Fruit fly (Drosophila melanogaster) whole organism, embryonic: ENCODE results near the gene CG33258.

Experiments used
- B-H1 ChIP-seq: fragments of 200-800 bp; sonication (Bioruptor generic); IDR thresholded peaks from 3 replicates; pipeline ENCODE4 v1.3.6; 2022; ENCODE audit warnings: missing biosample characterization, missing genetic modification characterization
- CG11560 ChIP-seq: fragments of 200-800 bp; sonication (Bioruptor generic); IDR thresholded peaks from 3 replicates; pipeline ENCODE4 v1.3.6; 2022; ENCODE audit warnings: missing biosample characterization, missing genetic modification characterization
- CG12104 ChIP-seq: fragments of 200-800 bp; sonication (Bioruptor generic); optimal IDR thresholded peaks from 3 replicates; lab custom pipeline; 2016; ENCODE audit warnings: missing biosample characterization, missing genetic modification characterization
- CG12299 ChIP-seq: fragments of 200-800 bp; sonication (Bioruptor generic); optimal IDR thresholded peaks from 2 replicates; lab custom pipeline; 2018; ENCODE audit warnings: missing biosample characterization, mild to moderate bottlenecking, missing genetic modification characterization
- CG15479 ChIP-seq: fragments of 200-800 bp; sonication (Bioruptor generic); optimal IDR thresholded peaks from 3 replicates; lab custom pipeline; 2019; ENCODE audit warnings: missing biosample characterization, mild to moderate bottlenecking, missing genetic modification characterization, moderate library complexity
- CG17385 ChIP-seq: fragments of 200-800 bp; sonication (Bioruptor generic); optimal IDR thresholded peaks from 3 replicates; lab custom pipeline; 2018; ENCODE audit warnings: missing biosample characterization, mild to moderate bottlenecking, missing genetic modification characterization
- CG42726 ChIP-seq: fragments of 200-800 bp; sonication (Bioruptor generic); IDR thresholded peaks from 2 replicates; pipeline ENCODE4 v1.3.6; 2022; ENCODE audit warnings: missing biosample characterization, missing genetic modification characterization; ENCODE audit not compliant: partially characterized antibody
- CG4820 ChIP-seq: fragments of 200-800 bp; sonication (Bioruptor generic); optimal IDR thresholded peaks from 3 replicates; lab custom pipeline; 2016; ENCODE audit warnings: missing biosample characterization, missing genetic modification characterization
- CG4854 ChIP-seq: fragments of 200-800 bp; sonication (Bioruptor generic); optimal IDR thresholded peaks from 2 replicates; lab custom pipeline; 2016; ENCODE audit warnings: missing biosample characterization, missing genetic modification characterization, inconsistent platforms
- CG6683 ChIP-seq: fragments of 200-800 bp; sonication (Bioruptor generic); optimal IDR thresholded peaks from 2 replicates; lab custom pipeline; 2017; ENCODE audit warnings: missing biosample characterization, mild to moderate bottlenecking, missing genetic modification characterization, missing genetic modification reagents
- CG6813 ChIP-seq: fragments of 200-800 bp; sonication (Bioruptor generic); optimal IDR thresholded peaks from 2 replicates; lab custom pipeline; 2017; ENCODE audit warnings: missing biosample characterization, missing genetic modification characterization, mild to moderate bottlenecking, moderate library complexity, missing genetic modification reagents
- CG7556 ChIP-seq: fragments of 200-800 bp; sonication (Bioruptor generic); optimal IDR thresholded peaks from 2 replicates; lab custom pipeline; 2017; ENCODE audit warnings: missing biosample characterization, mild to moderate bottlenecking, missing genetic modification characterization
- CG9727 ChIP-seq: fragments of 200-800 bp; sonication (Bioruptor generic); optimal IDR thresholded peaks from 3 replicates; lab custom pipeline; 2017; ENCODE audit warnings: missing biosample characterization, mild to moderate bottlenecking, missing genetic modification characterization
- CG9797 ChIP-seq: fragments of 200-800 bp; sonication (Bioruptor generic); optimal IDR thresholded peaks from 3 replicates; lab custom pipeline; 2018; ENCODE audit warnings: missing biosample characterization, mild to moderate bottlenecking, missing genetic modification characterization
- CHES-1-like ChIP-seq: fragments of 200-800 bp; sonication (Bioruptor generic); optimal IDR thresholded peaks from 2 replicates; lab custom pipeline; 2016; ENCODE audit warnings: missing biosample characterization, missing genetic modification characterization
- Chrac-16 ChIP-seq: fragments of 200-800 bp; sonication (Bioruptor generic); optimal IDR thresholded peaks from 3 replicates; lab custom pipeline; 2016; ENCODE audit warnings: missing biosample characterization, missing genetic modification characterization
- Drgx ChIP-seq: fragments of 200-800 bp; sonication (Bioruptor generic); IDR thresholded peaks from 2 replicates; pipeline ENCODE4 v1.3.6; 2022; ENCODE audit warnings: missing biosample characterization, missing genetic modification characterization
- Eip74EF ChIP-seq, 2 experiments: fragments of 200-800 bp in 1 of 2; fragments of >200 bp in 1 of 2; sonication (Bioruptor generic) in 1 of 2; optimal IDR thresholded peaks; 2 replicates each; lab custom pipeline; 2017 to 2019; ENCODE audit warnings: missing biosample characterization in 2 of 2, missing genetic modification characterization in 2 of 2, mild to moderate bottlenecking in 1 of 2, moderate library complexity in 1 of 2
- Elba2 ChIP-seq: fragments of 200-800 bp; sonication (Bioruptor generic); optimal IDR thresholded peaks from 3 replicates; lab custom pipeline; 2016; ENCODE audit warnings: missing biosample characterization, missing genetic modification characterization
- Gsc ChIP-seq: fragments of 200-800 bp; sonication (Bioruptor generic); IDR thresholded peaks from 2 replicates; pipeline ENCODE4 v1.3.6; 2022; ENCODE audit warnings: missing biosample characterization, missing genetic modification characterization
- Hsf ChIP-seq: fragments of 200-800 bp; sonication (Bioruptor generic); optimal IDR thresholded peaks from 3 replicates; lab custom pipeline; 2016; ENCODE audit warnings: missing biosample characterization, missing genetic modification characterization
- NC2α ChIP-seq: fragments of 200-800 bp; sonication (Bioruptor generic); optimal IDR thresholded peaks from 2 replicates; lab custom pipeline; 2016; ENCODE audit warnings: missing biosample characterization, missing genetic modification characterization
- NK7.1 ChIP-seq: fragments of 200-800 bp; sonication (Bioruptor generic); optimal IDR thresholded peaks from 3 replicates; lab custom pipeline; 2016; ENCODE audit warnings: missing biosample characterization, missing genetic modification characterization
- Opbp ChIP-seq: fragments of 200-800 bp; sonication (Bioruptor generic); IDR thresholded peaks from 3 replicates; pipeline ENCODE4 v1.3.6; 2022; ENCODE audit warnings: missing biosample characterization, missing genetic modification characterization; ENCODE audit not compliant: partially characterized antibody
- Side ChIP-seq: fragments of 200-800 bp; sonication (Bioruptor generic); optimal IDR thresholded peaks from 2 replicates; lab custom pipeline; 2016; ENCODE audit warnings: missing biosample characterization, missing genetic modification characterization
- Sry-δ ChIP-seq: fragments of 200-800 bp; sonication (Bioruptor generic); optimal IDR thresholded peaks from 2 replicates; lab custom pipeline; 2016; ENCODE audit warnings: missing biosample characterization, missing genetic modification characterization
- Vsx1 ChIP-seq: fragments of 200-800 bp; sonication (Bioruptor generic); optimal IDR thresholded peaks from 2 replicates; lab custom pipeline; 2017; ENCODE audit warnings: missing biosample characterization, mild to moderate bottlenecking, missing genetic modification characterization, missing genetic modification reagents
- YL-1 ChIP-seq: fragments of 200-800 bp; sonication (Bioruptor generic); optimal IDR thresholded peaks from 3 replicates; lab custom pipeline; 2017; ENCODE audit warnings: missing biosample characterization, mild to moderate bottlenecking, missing genetic modification characterization
- aop ChIP-seq: fragments of 200-800 bp; sonication (Bioruptor generic); IDR thresholded peaks from 2 replicates; pipeline ENCODE4 v1.3.6; 2022; ENCODE audit warnings: missing biosample characterization, missing genetic modification characterization
- bab2 ChIP-seq: fragments of 200-800 bp; sonication (Bioruptor generic); optimal IDR thresholded peaks from 2 replicates; lab custom pipeline; 2016; ENCODE audit warnings: missing biosample characterization, missing genetic modification characterization
- ci ChIP-seq: fragments of 200-800 bp; sonication (Bioruptor generic); IDR thresholded peaks from 3 replicates; pipeline ENCODE4 v1.3.6; 2022; ENCODE audit warnings: missing biosample characterization, missing genetic modification characterization
- dm ChIP-seq: fragments of 200-800 bp; sonication (Bioruptor generic); optimal IDR thresholded peaks from 3 replicates; lab custom pipeline; 2016; ENCODE audit warnings: missing biosample characterization, missing genetic modification characterization
- fd3F ChIP-seq: fragments of 200-800 bp; sonication (Bioruptor generic); optimal IDR thresholded peaks from 2 replicates; lab custom pipeline; 2018; ENCODE audit warnings: missing biosample characterization, mild to moderate bottlenecking, missing genetic modification characterization, moderate library complexity
- insv ChIP-seq, 2 experiments: fragments of 200-800 bp; sonication (Bioruptor generic); optimal IDR thresholded peaks; 3 replicates each; lab custom pipeline; 2016 to 2018; ENCODE audit warnings: missing biosample characterization in 2 of 2, missing genetic modification characterization in 2 of 2
- klu ChIP-seq: fragments of 200-800 bp; sonication (Bioruptor generic); IDR thresholded peaks from 2 replicates; pipeline ENCODE4 v1.3.6; 2022; ENCODE audit warnings: missing biosample characterization, missing genetic modification characterization
- kni ChIP-seq: fragments of 200-800 bp; sonication (Bioruptor generic); optimal IDR thresholded peaks from 3 replicates; lab custom pipeline; 2017; ENCODE audit warnings: mild to moderate bottlenecking, missing biosample characterization, missing genetic modification reagents, missing genetic modification characterization
- knrl ChIP-seq: fragments of 200-800 bp; sonication (Bioruptor generic); IDR thresholded peaks from 3 replicates; pipeline ENCODE4 v1.3.6; 2022; ENCODE audit warnings: missing biosample characterization, missing genetic modification characterization; ENCODE audit not compliant: partially characterized antibody
- nau ChIP-seq: fragments of 200-800 bp; sonication (Bioruptor generic); optimal IDR thresholded peaks from 3 replicates; lab custom pipeline; 2017; ENCODE audit warnings: missing biosample characterization, mild to moderate bottlenecking, missing genetic modification characterization, missing genetic modification reagents
- pan ChIP-seq, 4 experiments: fragments of >200 bp in 3 of 4; fragments of 200-800 bp in 1 of 4; sonication (Bioruptor generic) in 1 of 4; optimal IDR thresholded peaks in 3 of 4; IDR thresholded peaks in 1 of 4; 2 replicates each; pipeline versions ENCODE4 v1.3.6 to Lab custom; 2017 to 2022; ENCODE audit warnings: missing biosample characterization in 2 of 4, missing genetic modification characterization in 2 of 4, mixed read lengths in 1 of 4
- pita ChIP-seq: fragments of 200-800 bp; sonication (Bioruptor generic); optimal IDR thresholded peaks from 2 replicates; lab custom pipeline; 2017; ENCODE audit warnings: missing biosample characterization, mild to moderate bottlenecking, missing genetic modification characterization
- psq ChIP-seq: fragments of 200-800 bp; sonication (Bioruptor generic); optimal IDR thresholded peaks from 2 replicates; lab custom pipeline; 2017; ENCODE audit warnings: missing biosample characterization, missing genetic modification characterization
- ranshi ChIP-seq: fragments of 200-800 bp; sonication (Bioruptor generic); IDR thresholded peaks from 2 replicates; pipeline ENCODE4 v1.3.6; 2022; ENCODE audit warnings: missing biosample characterization, missing genetic modification characterization
- ro ChIP-seq: fragments of 200-800 bp; sonication (Bioruptor generic); IDR thresholded peaks from 2 replicates; pipeline ENCODE4 v1.3.6; 2022; ENCODE audit warnings: missing biosample characterization, missing genetic modification characterization
- sd ChIP-seq: fragments of 200-800 bp; sonication (Bioruptor generic); optimal IDR thresholded peaks from 3 replicates; lab custom pipeline; 2018; ENCODE audit warnings: missing biosample characterization, mild to moderate bottlenecking, missing genetic modification characterization, moderate library complexity
- sr ChIP-seq: fragments of 200-800 bp; sonication (Bioruptor generic); IDR thresholded peaks from 3 replicates; pipeline ENCODE4 v1.3.6; 2022; ENCODE audit warnings: missing biosample characterization, missing genetic modification characterization
- usp ChIP-seq: fragments of >200 bp; optimal IDR thresholded peaks from 2 replicates; lab custom pipeline; 2017; ENCODE audit warnings: missing biosample characterization, missing genetic modification characterization
- yki ChIP-seq: fragments of >200 bp; optimal IDR thresholded peaks from 3 replicates; lab custom pipeline; 2018
- zf30C ChIP-seq: fragments of 200-800 bp; sonication (Bioruptor generic); optimal IDR thresholded peaks from 3 replicates; lab custom pipeline; 2018; ENCODE audit warnings: missing biosample characterization, mild to moderate bottlenecking, missing genetic modification characterization

CG33258 gene

DNA sequence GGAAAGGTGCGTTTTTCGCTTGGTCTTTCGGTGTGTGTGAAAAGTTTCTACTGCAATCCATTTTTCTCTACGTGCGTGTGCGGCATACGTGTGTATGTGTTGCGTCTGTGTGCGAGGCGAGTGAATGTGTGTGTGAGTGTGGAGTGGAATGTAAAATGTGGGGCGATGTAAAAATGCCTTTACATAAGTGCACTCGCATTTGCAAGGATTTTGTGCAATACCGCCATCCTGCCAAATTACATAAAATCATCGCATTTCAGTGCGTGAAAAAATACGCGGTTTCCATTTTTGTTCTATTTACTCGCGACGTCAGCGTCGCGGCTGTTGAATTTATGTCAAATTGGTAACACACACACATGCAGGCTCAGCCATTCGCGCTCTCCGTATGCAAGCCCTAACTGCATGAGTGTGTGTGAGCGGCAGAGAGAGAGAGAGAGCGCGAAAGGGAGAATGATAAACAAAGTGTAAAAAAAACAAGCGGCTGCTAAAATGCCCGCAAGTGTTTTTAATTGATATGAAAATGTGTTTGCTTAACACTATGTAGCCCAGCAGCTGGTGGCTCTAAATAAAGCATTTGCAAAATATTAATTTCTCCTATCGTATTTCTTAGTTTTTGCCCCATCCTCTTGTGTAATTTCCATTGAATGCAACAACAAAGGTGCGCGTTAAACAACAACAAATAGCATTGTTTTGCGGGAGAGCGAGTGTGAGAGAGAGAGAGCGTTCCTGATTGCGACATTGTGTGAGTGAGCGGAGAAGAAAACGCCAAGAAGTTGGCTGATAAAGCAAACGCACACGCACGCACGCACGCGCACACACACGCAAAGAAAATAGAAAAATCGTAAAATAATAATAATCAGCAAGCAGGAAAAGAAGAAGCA lies 30.0 kb upstream of the CG33258 start (continued):
- TF ChIP-seq kni (GFP tag; lab: Kevin White, UChicago), result peak; percentile 87
- TF ChIP-seq nau (GFP tag; lab: Kevin White, UChicago), result peak; percentile 41
- TF ChIP-seq sd (tag; lab: Kevin White, UChicago), result peak; percentile 90
- TF ChIP-seq Eip74EF (GFP tag; optimal IDR thresholded peaks at IDR 0.05; lab: Kevin White, UChicago), result peak; percentile 8 to 89
- TF ChIP-seq pan (optimal IDR thresholded peaks at IDR 0.05; lab: Kevin White, UChicago), result no peak
- peak in 1 of 2 experiments; percentile 59 for TF ChIP-seq pan (GFP tag; optimal IDR thresholded peaks at IDR 0.05 in 1 of 2, IDR thresholded peaks at IDR 0.05 in 1 of 2)
- peak; percentile 5 for TF ChIP-seq zf30C (GFP tag; lab: Kevin White, UChicago)
- no peak for TF ChIP-seq NC2α (GFP tag; lab: Kevin White, UChicago)
- no peak for TF ChIP-seq Gsc (GFP tag; lab: Robert Waterston, UW)
- TF ChIP-seq aop (GFP tag; lab: Robert Waterston, UW), result no peak
- TF ChIP-seq CG12104 (GFP tag; lab: Kevin White, UChicago), result peak; percentile 6
- no peak for TF ChIP-seq CG4820
- no peak for TF ChIP-seq CG9797
- TF ChIP-seq bab2 (GFP tag; lab: Kevin White, UChicago), result no peak
- TF ChIP-seq CG7556 (GFP tag; lab: Kevin White, UChicago), result peak; percentile 11
- no peak for TF ChIP-seq Side (GFP tag; lab: Kevin White, UChicago)
- TF ChIP-seq Drgx (GFP tag; lab: Robert Waterston, UW), result peak; percentile 22; the same call in 1 of the 2 replicates
- no peak for TF ChIP-seq pita (GFP tag; lab: Kevin White, UChicago)
- TF ChIP-seq ranshi (GFP tag; lab: Robert Waterston, UW), result no peak
- TF ChIP-seq Hsf (GFP tag; lab: Kevin White, UChicago), result no peak
- TF ChIP-seq CG11560 (tag; lab: Robert Waterston, UW), result no peak
- no peak for TF ChIP-seq NK7.1
- TF ChIP-seq CG17385 (GFP tag; lab: Kevin White, UChicago), result peak; percentile 87
- no peak for TF ChIP-seq Opbp (GFP tag; lab: Robert Waterston, UW)
- peak; percentile 19 for TF ChIP-seq CG12299
- peak; percentile 45 for TF ChIP-seq CG6813 (GFP tag; lab: Kevin White, UChicago)
- no peak for TF ChIP-seq fd3F (GFP tag; lab: Kevin White, UChicago)
- TF ChIP-seq dm, result no peak
- TF ChIP-seq YL-1 (GFP tag; lab: Kevin White, UChicago), result peak; percentile 12
- TF ChIP-seq Vsx1 (GFP tag; lab: Kevin White, UChicago), result peak; percentile 26
- TF ChIP-seq Sry-δ (GFP tag; lab: Kevin White, UChicago), result no peak
- no peak for TF ChIP-seq insv (GFP tag; optimal IDR thresholded peaks at IDR 0.05; lab: Kevin White, UChicago)
- TF ChIP-seq Chrac-16 (GFP tag; lab: Kevin White, UChicago), result no peak
- no peak for TF ChIP-seq usp (GFP tag; lab: Kevin White, UChicago)
- TF ChIP-seq ro (GFP tag; lab: Robert Waterston, UW), result no peak
- TF ChIP-seq psq (GFP tag; lab: Kevin White, UChicago), result peak; percentile 18
- peak; percentile 84 for TF ChIP-seq yki (lab: Kevin White, UChicago)
- peak; percentile 33; the same call in 2 of the 3 replicates for TF ChIP-seq knrl (GFP tag; lab: Robert Waterston, UW)
- no peak for TF ChIP-seq CHES-1-like
- TF ChIP-seq CG4854 (GFP tag; lab: Kevin White, UChicago), result no peak
- peak; percentile 95 for TF ChIP-seq CG15479
- TF ChIP-seq klu, result no peak
- TF ChIP-seq sr (GFP tag; lab: Robert Waterston, UW), result no peak
- TF ChIP-seq CG6683 (GFP tag; lab: Kevin White, UChicago), result peak; percentile 13
- peak; percentile 7 for TF ChIP-seq CG9727 (GFP tag; lab: Kevin White, UChicago)
- no peak for TF ChIP-seq CG42726 (GFP tag; lab: Robert Waterston, UW)
- no peak for TF ChIP-seq B-H1 (GFP tag; lab: Robert Waterston, UW)
- TF ChIP-seq Elba2 (GFP tag; lab: Kevin White, UChicago), result peak; percentile 28
- TF ChIP-seq ci (GFP tag; lab: Robert Waterston, UW), result peak; percentile 47; the same call in 2 of the 3 replicates
